Fruit fly (Drosophila melanogaster) whole organism, embryonic: ENCODE measurements around the gene mRpS30.

Experiments used
- Abd-B ChIP-seq: fragments of 200-800 bp; sonication (Bioruptor generic); optimal IDR thresholded peaks from 2 replicates; lab custom pipeline; 2018; ENCODE audit warnings: missing biosample characterization, mild to moderate bottlenecking, missing genetic modification characterization, moderate library complexity
- Adf1 ChIP-seq: fragments of 200-800 bp; sonication (Bioruptor generic); IDR thresholded peaks from 2 replicates; pipeline ENCODE4 v1.3.6; 2022; ENCODE audit warnings: missing biosample characterization, missing genetic modification characterization
- Asciz ChIP-seq: fragments of 200-800 bp; sonication (Bioruptor generic); optimal IDR thresholded peaks from 2 replicates; lab custom pipeline; 2017; ENCODE audit warnings: missing biosample characterization, mild to moderate bottlenecking, missing genetic modification characterization, missing genetic modification reagents
- Atf-2 ChIP-seq: fragments of 200-800 bp; sonication (Bioruptor generic); optimal IDR thresholded peaks from 2 replicates; lab custom pipeline; 2016; ENCODE audit warnings: missing biosample characterization, missing genetic modification characterization
- CG10431 ChIP-seq: fragments of 200-800 bp; sonication (Bioruptor generic); optimal IDR thresholded peaks from 3 replicates; lab custom pipeline; 2018; ENCODE audit warnings: missing biosample characterization, mild to moderate bottlenecking, missing genetic modification characterization
- CG11560 ChIP-seq: fragments of 200-800 bp; sonication (Bioruptor generic); IDR thresholded peaks from 3 replicates; pipeline ENCODE4 v1.3.6; 2022; ENCODE audit warnings: missing biosample characterization, missing genetic modification characterization
- CG12219 ChIP-seq: fragments of 200-800 bp; sonication (Bioruptor generic); optimal IDR thresholded peaks from 3 replicates; lab custom pipeline; 2018; ENCODE audit warnings: missing biosample characterization, mild to moderate bottlenecking, missing genetic modification characterization
- CG12769 ChIP-seq: fragments of 200-800 bp; sonication (Bioruptor generic); optimal IDR thresholded peaks from 2 replicates; lab custom pipeline; 2019; ENCODE audit warnings: missing biosample characterization, mild to moderate bottlenecking, missing genetic modification characterization, moderate library complexity
- CG13296 ChIP-seq: fragments of 200-800 bp; sonication (Bioruptor generic); optimal IDR thresholded peaks from 3 replicates; lab custom pipeline; 2018; ENCODE audit warnings: missing biosample characterization, mild to moderate bottlenecking, missing genetic modification characterization
- CG13424 ChIP-seq: fragments of 200-800 bp; sonication (Bioruptor generic); optimal IDR thresholded peaks from 2 replicates; lab custom pipeline; 2019; ENCODE audit warnings: missing biosample characterization, mild to moderate bottlenecking, missing genetic modification characterization, moderate library complexity
- CG13624 ChIP-seq: fragments of 200-800 bp; sonication (Bioruptor generic); optimal IDR thresholded peaks from 2 replicates; lab custom pipeline; 2016; ENCODE audit warnings: missing biosample characterization, missing genetic modification characterization
- CG14014 ChIP-seq: fragments of 200-800 bp; sonication (Bioruptor generic); IDR thresholded peaks from 2 replicates; pipeline ENCODE4 v1.3.6; 2022; ENCODE audit warnings: missing biosample characterization, missing genetic modification characterization
- CG15269 ChIP-seq: fragments of 200-800 bp; sonication (Bioruptor generic); optimal IDR thresholded peaks from 2 replicates; lab custom pipeline; 2018; ENCODE audit warnings: missing biosample characterization, mild to moderate bottlenecking, missing genetic modification characterization, moderate library complexity
- CG16813 ChIP-seq: fragments of 200-800 bp; sonication (Bioruptor generic); IDR thresholded peaks from 3 replicates; pipeline ENCODE4 v1.3.6; 2022; ENCODE audit warnings: missing biosample characterization, missing genetic modification characterization; ENCODE audit not compliant: partially characterized antibody
- CG30020 ChIP-seq: fragments of 200-800 bp; optimal IDR thresholded peaks from 2 replicates; lab custom pipeline; 2019; ENCODE audit warnings: missing biosample characterization, mild to moderate bottlenecking, missing genetic modification characterization, moderate library complexity
- CG30403 ChIP-seq: fragments of 200-800 bp; sonication (Bioruptor generic); optimal IDR thresholded peaks from 3 replicates; lab custom pipeline; 2016; ENCODE audit warnings: missing biosample characterization, missing genetic modification characterization
- CG30431 ChIP-seq: fragments of 200-800 bp; sonication (Bioruptor generic); optimal IDR thresholded peaks from 2 replicates; lab custom pipeline; 2017; ENCODE audit warnings: missing biosample characterization, missing genetic modification characterization
- CG3281 ChIP-seq: fragments of 200-800 bp; sonication (Bioruptor generic); optimal IDR thresholded peaks from 3 replicates; lab custom pipeline; 2017; ENCODE audit warnings: missing biosample characterization, mild to moderate bottlenecking, missing genetic modification characterization
- CG5245 ChIP-seq: fragments of 200-800 bp; sonication (Bioruptor generic); optimal IDR thresholded peaks from 3 replicates; lab custom pipeline; 2016; ENCODE audit warnings: missing biosample characterization, missing genetic modification characterization
- CG6791 ChIP-seq: fragments of 200-800 bp; sonication (Bioruptor generic); IDR thresholded peaks from 3 replicates; pipeline ENCODE4 v1.3.6; 2022; ENCODE audit warnings: missing biosample characterization, missing genetic modification characterization; ENCODE audit not compliant: partially characterized antibody
- CG6854 ChIP-seq: fragments of 200-800 bp; sonication (Bioruptor generic); optimal IDR thresholded peaks from 3 replicates; lab custom pipeline; 2017; ENCODE audit warnings: missing biosample characterization, mild to moderate bottlenecking, missing genetic modification characterization
- CG8281 ChIP-seq: fragments of 200-800 bp; sonication (Bioruptor generic); optimal IDR thresholded peaks from 2 replicates; lab custom pipeline; 2018; ENCODE audit warnings: missing biosample characterization, mild to moderate bottlenecking, missing genetic modification characterization, moderate library complexity
- CG9609 ChIP-seq: fragments of 200-800 bp; sonication (Bioruptor generic); optimal IDR thresholded peaks from 3 replicates; lab custom pipeline; 2016; ENCODE audit warnings: missing biosample characterization, missing genetic modification characterization
- Camta ChIP-seq: fragments of 200-800 bp; sonication (Bioruptor generic); optimal IDR thresholded peaks from 2 replicates; lab custom pipeline; 2016; ENCODE audit warnings: missing biosample characterization, missing genetic modification characterization
- Dad ChIP-seq: fragments of 200-800 bp; sonication (Bioruptor generic); optimal IDR thresholded peaks from 3 replicates; lab custom pipeline; 2016; ENCODE audit warnings: missing biosample characterization, missing genetic modification characterization
- E2f1 ChIP-seq: fragments of 200-800 bp; sonication (Bioruptor generic); IDR thresholded peaks from 2 replicates; pipeline ENCODE4 v1.3.6; 2022; ENCODE audit warnings: missing biosample characterization, missing genetic modification characterization
- E2f2 ChIP-seq: fragments of 200-800 bp; sonication (Bioruptor generic); IDR thresholded peaks from 2 replicates; pipeline ENCODE4 v1.3.6; 2022; ENCODE audit warnings: missing biosample characterization, missing genetic modification characterization
- Hr39 ChIP-seq: fragments of >200 bp; optimal IDR thresholded peaks from 2 replicates; lab custom pipeline; 2017
- Hr78 ChIP-seq, 2 experiments: fragments of 200-800 bp in 1 of 2; fragments of >200 bp in 1 of 2; sonication (Bioruptor generic) in 1 of 2; optimal IDR thresholded peaks; 2 replicates each; lab custom pipeline; 2017 to 2019; ENCODE audit warnings: missing biosample characterization in 2 of 2, missing genetic modification characterization in 2 of 2, mild to moderate bottlenecking in 1 of 2, moderate library complexity in 1 of 2
- MESR4 ChIP-seq: fragments of 200-800 bp; sonication (Bioruptor generic); optimal IDR thresholded peaks from 2 replicates; lab custom pipeline; 2018; ENCODE audit warnings: missing biosample characterization, mild to moderate bottlenecking, missing genetic modification characterization, moderate library complexity
- Neu2 ChIP-seq: fragments of 200-800 bp; sonication (Bioruptor generic); optimal IDR thresholded peaks from 3 replicates; lab custom pipeline; 2016; ENCODE audit warnings: missing biosample characterization, missing genetic modification characterization, borderline replicate concordance
- Oli ChIP-seq: fragments of 200-800 bp; sonication (Bioruptor generic); optimal IDR thresholded peaks from 2 replicates; lab custom pipeline; 2018; ENCODE audit warnings: missing biosample characterization, mild to moderate bottlenecking, missing genetic modification characterization, moderate library complexity
- Stat92E ChIP-seq, 3 experiments: fragments of >200 bp in 2 of 3; fragments of 200-800 bp in 1 of 3; sonication (Bioruptor generic) in 1 of 3; optimal IDR thresholded peaks; 2 replicates each; lab custom pipeline; 2017 to 2019; ENCODE audit warnings: missing biosample characterization in 3 of 3, missing genetic modification characterization in 3 of 3, mild to moderate bottlenecking in 1 of 3, moderate library complexity in 1 of 3
- al ChIP-seq: fragments of 200-800 bp; sonication (Bioruptor generic); IDR thresholded peaks from 2 replicates; pipeline ENCODE4 v1.3.6; 2022; ENCODE audit warnings: missing biosample characterization, missing genetic modification characterization
- cg ChIP-seq: fragments of 200-800 bp; sonication (Bioruptor generic); optimal IDR thresholded peaks from 3 replicates; lab custom pipeline; 2019; ENCODE audit warnings: missing biosample characterization, mild to moderate bottlenecking, missing genetic modification characterization, moderate library complexity
- dati ChIP-seq: fragments of 200-800 bp; sonication (Bioruptor generic); IDR thresholded peaks from 2 replicates; pipeline ENCODE4 v1.3.6; 2022; ENCODE audit warnings: missing biosample characterization, missing genetic modification characterization
- dpn ChIP-seq, 2 experiments: fragments of 200-800 bp; sonication (Bioruptor generic); optimal IDR thresholded peaks; 3 replicates each; lab custom pipeline; 2016; ENCODE audit warnings: missing biosample characterization in 2 of 2, missing genetic modification characterization in 2 of 2
- ftz-f1 ChIP-seq: fragments of 200-800 bp; sonication (Bioruptor generic); optimal IDR thresholded peaks from 2 replicates; lab custom pipeline; 2016; ENCODE audit warnings: missing biosample characterization, missing genetic modification characterization
- her ChIP-seq: fragments of 200-800 bp; sonication (Bioruptor generic); optimal IDR thresholded peaks from 2 replicates; lab custom pipeline; 2016; ENCODE audit warnings: missing biosample characterization, missing genetic modification characterization
- inv ChIP-seq: fragments of 200-800 bp; sonication (Bioruptor generic); IDR thresholded peaks from 2 replicates; pipeline ENCODE4 v1.3.6; 2022; ENCODE audit warnings: missing biosample characterization, missing genetic modification characterization; ENCODE audit not compliant: partially characterized antibody
- knrl ChIP-seq: fragments of 200-800 bp; sonication (Bioruptor generic); IDR thresholded peaks from 3 replicates; pipeline ENCODE4 v1.3.6; 2022; ENCODE audit warnings: missing biosample characterization, missing genetic modification characterization; ENCODE audit not compliant: partially characterized antibody
- luna ChIP-seq: fragments of 200-800 bp; sonication (Bioruptor generic); optimal IDR thresholded peaks from 2 replicates; lab custom pipeline; 2016; ENCODE audit warnings: missing biosample characterization, missing genetic modification characterization
- mld ChIP-seq: fragments of 200-800 bp; sonication (Bioruptor generic); IDR thresholded peaks from 3 replicates; pipeline ENCODE4 v1.3.6; 2022; ENCODE audit warnings: missing biosample characterization, missing genetic modification characterization; ENCODE audit not compliant: partially characterized antibody
- run ChIP-seq: fragments of 200-800 bp; sonication (Bioruptor generic); optimal IDR thresholded peaks from 3 replicates; lab custom pipeline; 2018; ENCODE audit warnings: missing biosample characterization, mild to moderate bottlenecking, missing genetic modification characterization
- scrt ChIP-seq: fragments of 200-800 bp; sonication (Bioruptor generic); optimal IDR thresholded peaks from 2 replicates; lab custom pipeline; 2018; ENCODE audit warnings: missing biosample characterization, mild to moderate bottlenecking, missing genetic modification characterization, moderate library complexity
- sisA ChIP-seq: fragments of 200-800 bp; sonication (Bioruptor generic); IDR thresholded peaks from 2 replicates; pipeline ENCODE4 v1.3.6; 2022; ENCODE audit warnings: missing biosample characterization, missing genetic modification characterization
- sqz ChIP-seq: fragments of 200-800 bp; sonication (Bioruptor generic); optimal IDR thresholded peaks from 3 replicates; lab custom pipeline; 2018; ENCODE audit warnings: missing biosample characterization, mild to moderate bottlenecking, missing genetic modification characterization
- stc ChIP-seq: fragments of 200-800 bp; sonication (Bioruptor generic); IDR thresholded peaks from 2 replicates; pipeline ENCODE4 v1.3.6; 2022; ENCODE audit warnings: missing biosample characterization, missing genetic modification characterization

mRpS30 gene

dm6 chrX:15788235-15789187 is 2.7 kb downstream of the mRpS30 start, which contains the start of gene Rhp (continued):
- no peak for TF ChIP-seq CG9609
- TF ChIP-seq CG12769 (tag; lab: Kevin White, UChicago) = no peak
- peak; percentile 47 for TF ChIP-seq CG15269 (tag; lab: Kevin White, UChicago)
- no peak for TF ChIP-seq knrl (GFP tag; lab: Robert Waterston, UW)
- TF ChIP-seq CG13624 (GFP tag; lab: Kevin White, UChicago) = no peak
- peak; percentile 55 for TF ChIP-seq CG10431 (GFP tag; lab: Kevin White, UChicago)
- no peak for TF ChIP-seq Hr39 (lab: Kevin White, UChicago)
- TF ChIP-seq E2f2 = no peak
- no peak; the same call in 1 of the 2 replicates for TF ChIP-seq E2f1 (GFP tag; lab: Robert Waterston, UW)
- TF ChIP-seq run (tag; lab: Kevin White, UChicago) = no peak
- TF ChIP-seq inv (GFP tag; lab: Robert Waterston, UW) = no peak
- no peak for TF ChIP-seq luna (GFP tag; lab: Kevin White, UChicago)
- TF ChIP-seq Camta (GFP tag; lab: Kevin White, UChicago) = no peak
- peak; percentile 27; the same call in 1 of the 3 replicates for TF ChIP-seq CG16813 (GFP tag; lab: Robert Waterston, UW)
- peak; percentile 58 for TF ChIP-seq sqz (GFP tag; lab: Kevin White, UChicago)
- no peak for TF ChIP-seq ftz-f1 (GFP tag; lab: Kevin White, UChicago)
- peak; percentile 41 for TF ChIP-seq CG12219 (GFP tag; lab: Kevin White, UChicago)
- peak; percentile 18 for TF ChIP-seq CG8281 (tag; lab: Kevin White, UChicago)
- no peak for TF ChIP-seq CG30431 (GFP tag; lab: Kevin White, UChicago)
- no peak for TF ChIP-seq Abd-B (GFP tag; lab: Kevin White, UChicago)
- TF ChIP-seq sisA = no peak
- TF ChIP-seq CG6791 (GFP tag; lab: Robert Waterston, UW) = peak; percentile 15; the same call in 1 of the 3 replicates
- TF ChIP-seq CG6854 (GFP tag; lab: Kevin White, UChicago) = no peak
- TF ChIP-seq CG13424 (tag; lab: Kevin White, UChicago) = peak; percentile 51
- TF ChIP-seq mld (GFP tag; lab: Robert Waterston, UW) = no peak
- TF ChIP-seq Asciz (GFP tag; lab: Kevin White, UChicago) = peak; percentile 64
- no peak for TF ChIP-seq Neu2 (GFP tag; lab: Kevin White, UChicago)
- no peak for TF ChIP-seq dpn (GFP tag; optimal IDR thresholded peaks at IDR 0.05; lab: Kevin White, UChicago)
- TF ChIP-seq her (GFP tag; lab: Kevin White, UChicago) = no peak
- TF ChIP-seq Dad = no peak
- no peak for TF ChIP-seq CG30020 (tag; lab: Kevin White, UChicago)
- no peak for TF ChIP-seq Stat92E (GFP tag; optimal IDR thresholded peaks at IDR 0.05; lab: Kevin White, UChicago)
- TF ChIP-seq CG3281 = peak; percentile 16
- TF ChIP-seq al (GFP tag; lab: Robert Waterston, UW) = no peak
- TF ChIP-seq scrt = peak; percentile 3
- TF ChIP-seq cg = no peak
- TF ChIP-seq dati (GFP tag; lab: Robert Waterston, UW) = no peak
- TF ChIP-seq Hr78 (GFP tag; optimal IDR thresholded peaks at IDR 0.05; lab: Kevin White, UChicago) = no peak
- peak; percentile 63; the same call in 1 of the 2 replicates for TF ChIP-seq CG14014 (GFP tag; lab: Robert Waterston, UW)
- TF ChIP-seq CG11560 = no peak
- TF ChIP-seq Adf1 = no peak
- TF ChIP-seq Oli (tag; lab: Kevin White, UChicago) = peak; percentile 16
- TF ChIP-seq CG30403 = no peak
- TF ChIP-seq MESR4 (GFP tag; lab: Kevin White, UChicago) = peak; percentile 18
- TF ChIP-seq CG13296 (GFP tag; lab: Kevin White, UChicago) = peak; percentile 77
- no peak for TF ChIP-seq CG5245 (GFP tag; lab: Kevin White, UChicago)
- no peak for TF ChIP-seq Atf-2 (GFP tag; lab: Kevin White, UChicago)
- no peak for TF ChIP-seq stc (GFP tag; lab: Robert Waterston, UW)
